Worm (Caenorhabditis elegans) whole organism, L1 larva: ENCODE data around the gene eor-2.

Source experiments
- C04F5.9 ChIP-seq: sonication (generic microtip); optimal IDR thresholded peaks from 2 replicates; lab custom pipeline; 2016; ENCODE audit warnings: missing genetic modification characterization, missing compliant biosample characterization
- C16A3.4 ChIP-seq: fragments of 150-350 bp; optimal IDR thresholded peaks from 2 replicates; lab custom pipeline; 2014; ENCODE audit warnings: missing biosample characterization, missing genetic modification characterization
- C34B4.2 ChIP-seq: sonication (generic microtip); optimal IDR thresholded peaks from 2 replicates; lab custom pipeline; 2017; ENCODE audit warnings: mild to moderate bottlenecking, missing genetic modification characterization, missing compliant biosample characterization
- F16B12.6 ChIP-seq: fragments of 150-350 bp; optimal IDR thresholded peaks from 2 replicates; lab custom pipeline; 2014; ENCODE audit warnings: missing biosample characterization, missing genetic modification characterization
- alr-1 ChIP-seq: fragments of 200-800 bp; sonication (Bioruptor generic); optimal IDR thresholded peaks from 2 replicates; lab custom pipeline; 2018; ENCODE audit warnings: borderline replicate concordance, mild to moderate bottlenecking, missing genetic modification characterization, missing compliant biosample characterization
- ama-1 ChIP-seq: fragments of 150-350 bp; optimal IDR thresholded peaks from 2 replicates; lab custom pipeline; 2014
- ceh-8 ChIP-seq: fragments of 200-800 bp; sonication (Bioruptor generic); optimal IDR thresholded peaks from 2 replicates; lab custom pipeline; 2018; ENCODE audit warnings: mild to moderate bottlenecking, missing genetic modification characterization, moderate library complexity, missing compliant biosample characterization
- ceh-88 ChIP-seq: fragments of 200-800 bp; sonication (Bioruptor generic); IDR thresholded peaks from 2 replicates; pipeline ENCODE4 v1.3.6; 2022; ENCODE audit warnings: missing genetic modification characterization, missing compliant biosample characterization
- dsc-1 ChIP-seq: sonication (generic microtip); optimal IDR thresholded peaks from 2 replicates; lab custom pipeline; 2016; ENCODE audit warnings: mild to moderate bottlenecking, missing genetic modification characterization, missing compliant biosample characterization
- efl-1 ChIP-seq, 4 experiments: fragments of 150-350 bp; optimal IDR thresholded peaks in 3 of 4; peaks in 1 of 4; 1 replicate in 1 of 4; 2 replicates in 3 of 4; lab custom pipeline; 2014; ENCODE audit warnings: missing biosample characterization in 2 of 4, missing genetic modification characterization in 2 of 4, missing genetic modification reagents in 2 of 4
- efl-3 ChIP-seq: fragments of 200-800 bp; sonication (Bioruptor generic); optimal IDR thresholded peaks from 2 replicates; lab custom pipeline; 2018; ENCODE audit warnings: mild to moderate bottlenecking, missing genetic modification characterization, missing compliant biosample characterization
- egl-13 ChIP-seq: sonication (generic microtip); optimal IDR thresholded peaks from 2 replicates; lab custom pipeline; 2016; ENCODE audit warnings: missing genotype, missing genetic modification reagents, missing genetic modification characterization, missing compliant biosample characterization
- egl-27 ChIP-seq, 2 experiments: fragments of 150-350 bp in 1 of 2; sonication (generic microtip); optimal IDR thresholded peaks; 3 replicates each; lab custom pipeline; 2017 to 2018; ENCODE audit warnings: missing biosample characterization in 2 of 2, missing genetic modification characterization in 2 of 2, missing genetic modification reagents in 2 of 2
- elt-2 ChIP-seq: sonication (generic microtip); optimal IDR thresholded peaks from 2 replicates; lab custom pipeline; 2016; ENCODE audit warnings: missing genetic modification characterization, mild to moderate bottlenecking, inconsistent platforms, missing compliant biosample characterization, missing genetic modification reagents
- elt-3 ChIP-seq, 6 experiments: fragments of 150-350 bp in 1 of 6; sonication (generic microtip); optimal IDR thresholded peaks; 2 replicates each; lab custom pipeline; 2017 to 2018; ENCODE audit warnings: missing biosample characterization in 6 of 6, missing genetic modification characterization in 6 of 6, inconsistent platforms in 1 of 6
- fkh-10 ChIP-seq: sonication (generic microtip); optimal IDR thresholded peaks from 2 replicates; lab custom pipeline; 2017; ENCODE audit warnings: missing biosample characterization, missing genetic modification reagents, missing genetic modification characterization
- fkh-4 ChIP-seq: sonication (generic microtip); optimal IDR thresholded peaks from 2 replicates; lab custom pipeline; 2016; ENCODE audit warnings: missing compliant biosample characterization, missing genetic modification characterization, borderline replicate concordance
- fkh-8 ChIP-seq: sonication (generic microtip); optimal IDR thresholded peaks from 2 replicates; lab custom pipeline; 2016; ENCODE audit warnings: mild to moderate bottlenecking, missing genetic modification characterization, missing compliant biosample characterization
- hlh-17 ChIP-seq: fragments of 200-800 bp; sonication (Bioruptor generic); optimal IDR thresholded peaks from 2 replicates; lab custom pipeline; 2018; ENCODE audit warnings: missing genetic modification characterization, mild to moderate bottlenecking, missing compliant biosample characterization, moderate library complexity, borderline replicate concordance
- hpl-2 ChIP-seq: fragments of 150-350 bp; optimal IDR thresholded peaks from 2 replicates; lab custom pipeline; 2014; ENCODE audit warnings: missing biosample characterization, missing genetic modification reagents, missing genetic modification characterization
- irx-1 ChIP-seq: sonication (generic microtip); optimal IDR thresholded peaks from 2 replicates; lab custom pipeline; 2016; ENCODE audit warnings: missing genetic modification characterization, missing compliant biosample characterization
- isw-1 ChIP-seq: fragments of 200-800 bp; sonication (Bioruptor generic); IDR thresholded peaks from 2 replicates; pipeline ENCODE4 v1.3.6; 2022; ENCODE audit warnings: missing genetic modification characterization, missing compliant biosample characterization
- lin-13 ChIP-seq: fragments of 150-350 bp; optimal IDR thresholded peaks from 2 replicates; lab custom pipeline; 2014; ENCODE audit warnings: missing biosample characterization, missing genetic modification reagents, missing genetic modification characterization
- lin-14 ChIP-seq: fragments of 200-800 bp; sonication (Bioruptor generic); optimal IDR thresholded peaks from 2 replicates; lab custom pipeline; 2018; ENCODE audit warnings: mild to moderate bottlenecking, missing genetic modification characterization, moderate library complexity, missing compliant biosample characterization
- lin-39 ChIP-seq: fragments of 150-350 bp; optimal IDR thresholded peaks from 2 replicates; lab custom pipeline; 2014; ENCODE audit warnings: missing biosample characterization, missing genetic modification reagents, missing genetic modification characterization
- lir-3 ChIP-seq: sonication (generic microtip); optimal IDR thresholded peaks from 2 replicates; lab custom pipeline; 2016; ENCODE audit warnings: mild to moderate bottlenecking, missing genetic modification characterization, moderate library complexity, missing compliant biosample characterization; ENCODE audit not compliant: poor library complexity
- lsy-2 ChIP-seq, 2 experiments: fragments of 150-350 bp; optimal IDR thresholded peaks; 2 replicates each; lab custom pipeline; 2014; ENCODE audit warnings: missing biosample characterization in 2 of 2, missing genetic modification characterization in 2 of 2
- mep-1 ChIP-seq: fragments of 150-350 bp; optimal IDR thresholded peaks from 2 replicates; lab custom pipeline; 2014; ENCODE audit warnings: missing biosample characterization, missing genetic modification characterization
- nhr-11 ChIP-seq: fragments of 150-350 bp; optimal IDR thresholded peaks from 2 replicates; lab custom pipeline; 2014; ENCODE audit warnings: missing biosample characterization, missing genetic modification characterization
- nhr-12 ChIP-seq: sonication (generic microtip); optimal IDR thresholded peaks from 2 replicates; lab custom pipeline; 2017; ENCODE audit warnings: missing biosample characterization, missing genetic modification characterization
- nhr-19 ChIP-seq: fragments of 200-800 bp; sonication (Bioruptor generic); conservative IDR thresholded peaks from 2 replicates; pipeline ENCODE4 v1.3.6; 2022; ENCODE audit warnings: missing genetic modification characterization, missing compliant biosample characterization
- nhr-20 ChIP-seq: sonication (generic microtip); optimal IDR thresholded peaks from 2 replicates; lab custom pipeline; 2016; ENCODE audit warnings: mild to moderate bottlenecking, missing genetic modification characterization, missing compliant biosample characterization
- nhr-28 ChIP-seq: fragments of 150-350 bp; optimal IDR thresholded peaks from 2 replicates; lab custom pipeline; 2014; ENCODE audit warnings: missing biosample characterization, missing genetic modification characterization
- nhr-71 ChIP-seq: sonication (generic microtip); optimal IDR thresholded peaks from 2 replicates; lab custom pipeline; 2016; ENCODE audit warnings: mild to moderate bottlenecking, missing genetic modification characterization, moderate library complexity, missing compliant biosample characterization
- nhr-84 ChIP-seq: sonication (generic microtip); optimal IDR thresholded peaks from 2 replicates; lab custom pipeline; 2017; ENCODE audit warnings: missing biosample characterization, missing genetic modification characterization
- nhr-85 ChIP-seq: sonication (generic microtip); peaks from one replicate; lab custom pipeline; 2016; ENCODE audit warnings: missing genetic modification characterization, inconsistent platforms, missing compliant biosample characterization
- rnt-1 ChIP-seq: sonication (generic microtip); optimal IDR thresholded peaks from 2 replicates; lab custom pipeline; 2016; ENCODE audit warnings: mild to moderate bottlenecking, missing genetic modification characterization, moderate library complexity, missing compliant biosample characterization
- skn-1 ChIP-seq: fragments of 150-350 bp; optimal IDR thresholded peaks from 2 replicates; lab custom pipeline; 2014; ENCODE audit warnings: missing biosample characterization, missing genetic modification characterization
- snu-23 ChIP-seq: sonication (generic microtip); optimal IDR thresholded peaks from 2 replicates; lab custom pipeline; 2016; ENCODE audit warnings: missing genetic modification characterization, missing compliant biosample characterization
- sup-37 ChIP-seq: fragments of 200-800 bp; sonication (Bioruptor generic); optimal IDR thresholded peaks from 2 replicates; lab custom pipeline; 2018; ENCODE audit warnings: mild to moderate bottlenecking, missing genetic modification characterization, missing compliant biosample characterization
- swsn-7 ChIP-seq: sonication (generic microtip); optimal IDR thresholded peaks from 2 replicates; lab custom pipeline; 2016; ENCODE audit warnings: missing genetic modification characterization, missing compliant biosample characterization
- vab-15 ChIP-seq: sonication (generic microtip); optimal IDR thresholded peaks from 2 replicates; lab custom pipeline; 2017; ENCODE audit warnings: missing genotype, mild to moderate bottlenecking, missing genetic modification characterization, missing compliant biosample characterization

eor-2 gene

DNA sequence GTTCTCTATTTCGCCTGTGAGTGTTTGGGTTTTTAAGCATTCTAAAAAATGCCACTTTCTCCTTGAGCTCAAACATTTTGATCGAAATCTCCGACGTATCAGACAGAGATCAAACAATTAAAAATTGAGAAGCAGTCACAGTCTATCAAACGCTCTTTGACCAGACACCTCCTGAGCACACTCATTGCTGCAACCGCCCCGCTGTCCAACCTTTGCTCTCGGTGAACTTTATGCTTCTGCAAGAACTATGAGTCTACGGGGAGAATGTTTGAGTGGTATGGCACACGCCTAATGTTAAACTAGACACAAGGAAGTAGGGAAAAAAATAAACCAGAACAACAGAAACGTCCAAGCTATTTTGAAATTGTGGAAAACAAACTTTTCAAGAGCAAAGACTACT lies 37.6 kb upstream of the eor-2 start:
- TF ChIP-seq elt-3 (tag; optimal IDR thresholded peaks at IDR 0.05; lab: Kevin White, UChicago) = no peak
- peak; percentile 26 for TF ChIP-seq fkh-8 (tag; lab: Kevin White, UChicago)
- TF ChIP-seq nhr-19 (GFP tag; lab: Robert Waterston, UW) = 0 out of 2 replicates have a peak, but pooled peaks have one; percentile 15
- TF ChIP-seq irx-1 = no peak
- TF ChIP-seq nhr-71 = peak; percentile 38
- TF ChIP-seq efl-1 (optimal IDR thresholded peaks at IDR 0.05; lab: Kevin White, UChicago) = no peak
- peak in 1 of 2 experiments; percentile 74 for TF ChIP-seq efl-1 (GFP tag; optimal IDR thresholded peaks at IDR 0.05 in 1 of 2; lab: Kevin White, UChicago)

DNA sequence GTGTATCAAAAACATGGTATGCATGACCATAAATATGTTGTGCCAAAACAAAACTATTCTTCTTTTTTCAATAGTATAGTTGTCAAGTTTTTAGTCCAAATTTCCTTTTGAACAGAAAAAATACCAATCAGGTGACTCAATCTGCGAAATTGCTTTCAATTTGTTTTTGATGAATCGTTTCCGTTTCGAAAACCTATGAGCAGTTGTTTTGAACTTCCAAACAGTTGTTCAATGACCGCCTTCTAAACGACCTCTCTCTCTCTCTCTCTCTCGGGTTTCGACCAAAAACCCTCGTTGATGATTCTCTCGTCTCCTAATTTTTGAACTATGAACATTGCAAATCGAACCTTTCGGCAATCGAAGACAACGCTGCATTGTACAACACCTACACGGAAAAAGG lies 36.8 kb upstream of the eor-2 start:
- TF ChIP-seq elt-2 (tag; lab: Kevin White, UChicago) (no peak), nhr-84 (tag; lab: Kevin White, UChicago) (no peak), nhr-20 (tag; lab: Kevin White, UChicago) (peak; percentile 38), dsc-1 (tag; lab: Kevin White, UChicago) (no peak), nhr-19 (GFP tag; lab: Robert Waterston, UW) (peak; percentile 62), hlh-17 (GFP tag; lab: Kevin White, UChicago) (no peak), lin-39 (tag; lab: Kevin White, UChicago) (peak; percentile 66), lsy-2 (tag; optimal IDR thresholded peaks at IDR 0.05; lab: Kevin White, UChicago) (no peak), nhr-71 (peak; percentile 77), nhr-11 (tag; lab: Kevin White, UChicago) (no peak), rnt-1 (tag; lab: Kevin White, UChicago) (peak; percentile 76), lin-14 (GFP tag; lab: Kevin White, UChicago) (peak; percentile 71), nhr-28 (tag; lab: Kevin White, UChicago) (no peak), ceh-88 (GFP tag; lab: Robert Waterston, UW) (no peak), alr-1 (tag; lab: Kevin White, UChicago) (no peak), nhr-85 (tag; lab: Kevin White, UChicago) (peak; percentile 68), fkh-4 (tag; lab: Kevin White, UChicago) (no peak), hpl-2 (GFP tag; lab: Kevin White, UChicago) (no peak), snu-23 (GFP tag; lab: Kevin White, UChicago) (peak; percentile 41)

DNA sequence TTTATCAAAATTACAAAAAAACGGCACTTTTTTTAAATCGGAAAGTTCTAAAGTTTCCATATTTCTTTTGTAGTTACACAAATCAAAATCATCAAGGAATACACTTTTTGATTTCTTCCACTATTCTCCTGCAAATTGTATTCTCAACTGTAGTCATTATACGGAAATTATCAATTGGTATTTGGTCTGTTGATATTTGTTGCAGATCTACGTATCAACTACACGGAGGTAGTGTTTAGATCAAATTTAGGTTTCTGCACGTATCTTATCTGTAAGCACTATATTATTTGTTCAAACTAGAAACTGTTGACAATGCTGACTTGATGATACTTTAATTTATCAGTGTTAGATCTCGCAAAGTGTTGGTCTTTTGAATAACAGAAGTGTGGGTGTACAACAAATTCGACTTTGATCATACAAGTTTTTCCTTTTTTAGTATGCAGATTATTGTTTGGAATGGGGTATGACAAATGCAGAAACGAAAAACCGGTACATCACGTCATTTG lies 34.5 kb upstream of the eor-2 start:
- TF ChIP-seq egl-27 (tag; optimal IDR thresholded peaks at IDR 0.05; lab: Kevin White, UChicago) (no peak), nhr-85 (tag; lab: Kevin White, UChicago) (peak; percentile 56), ama-1 (lab: Kevin White, UChicago) (no peak), elt-2 (tag; lab: Kevin White, UChicago) (peak; percentile 4), mep-1 (no peak)
- TF ChIP-seq, all 84 proteins: peak for 2

DNA sequence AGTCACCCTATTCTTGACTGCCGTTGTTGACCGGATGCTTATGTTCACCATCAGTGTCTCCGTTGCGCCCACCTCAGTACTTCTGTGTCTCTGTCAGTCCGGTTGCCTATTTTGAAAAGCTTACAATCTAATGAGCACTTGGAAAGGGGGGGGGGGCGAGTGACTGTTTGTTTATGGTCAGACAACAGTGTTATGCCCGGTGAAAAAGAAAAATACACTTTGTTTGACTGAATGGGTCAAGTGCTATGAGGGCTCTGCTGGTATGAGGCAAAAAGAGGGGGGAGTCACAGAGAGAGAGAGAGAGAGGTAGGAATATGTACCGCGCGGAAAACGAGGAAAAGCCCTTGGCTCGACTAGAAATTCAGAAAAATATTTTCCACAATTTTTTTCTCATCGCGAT lies 31.5 kb upstream of the eor-2 start:
- TF ChIP-seq sup-37 (no peak), nhr-19 (GFP tag; lab: Robert Waterston, UW) (no peak), lin-13 (GFP tag; lab: Kevin White, UChicago) (no peak), skn-1 (no peak), C16A3.4 (tag; lab: Kevin White, UChicago) (no peak), nhr-85 (tag; lab: Kevin White, UChicago) (no peak), fkh-10 (GFP tag; lab: Kevin White, UChicago) (no peak), F16B12.6 (tag; lab: Kevin White, UChicago) (no peak), C34B4.2 (tag; lab: Kevin White, UChicago) (no peak)
- TF ChIP-seq, all 84 proteins: peak for 0

DNA sequence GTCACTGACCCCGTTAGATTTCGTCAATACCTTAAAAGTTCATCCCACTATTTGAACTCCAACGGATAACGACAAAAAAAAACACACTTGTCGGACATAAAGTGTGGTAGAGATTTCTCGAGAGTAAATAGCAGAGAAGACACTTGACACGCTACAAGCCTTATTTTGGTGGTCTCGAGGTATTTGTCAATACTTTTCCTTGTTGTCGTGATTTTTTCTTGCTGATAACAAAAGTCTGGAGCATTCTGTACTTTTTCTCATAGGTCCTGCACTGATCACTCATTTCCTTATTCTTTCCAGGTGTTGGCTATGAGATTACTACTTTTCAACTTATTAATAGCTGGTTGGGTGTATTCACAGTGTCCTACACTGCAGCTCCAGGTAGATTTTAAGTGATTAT lies 30.4 kb upstream of the eor-2 start, which contains the start of gene lron-1:
Gene lron-1, plus strand, starts transcription at position 301 of the 400 bp plus-strand sequence.
- TF ChIP-seq elt-3 (tag; optimal IDR thresholded peaks at IDR 0.05; lab: Kevin White, UChicago) = no peak
- no peak for TF ChIP-seq dsc-1 (tag; lab: Kevin White, UChicago)
- TF ChIP-seq ceh-8 (GFP tag; lab: Kevin White, UChicago) = no peak
- no peak for TF ChIP-seq egl-27 (tag; optimal IDR thresholded peaks at IDR 0.05; lab: Kevin White, UChicago)
- TF ChIP-seq vab-15 = no peak
- no peak for TF ChIP-seq fkh-8 (tag; lab: Kevin White, UChicago)
- TF ChIP-seq nhr-84 (tag; lab: Kevin White, UChicago) = no peak
- no peak for TF ChIP-seq isw-1
- TF ChIP-seq nhr-12 (tag; lab: Kevin White, UChicago) = no peak
- no peak for TF ChIP-seq nhr-11 (tag; lab: Kevin White, UChicago)
- TF ChIP-seq C04F5.9 = no peak
- no peak for TF ChIP-seq egl-13 (tag; lab: Kevin White, UChicago)
- no peak for TF ChIP-seq lir-3 (tag; lab: Kevin White, UChicago)
- TF ChIP-seq efl-3 (GFP tag; lab: Kevin White, UChicago) = no peak
- TF ChIP-seq swsn-7 = no peak
